Worm (Caenorhabditis elegans) whole organism, L3 larva: Measurements from ENCODE around the gene srg-13.

Source experiments
- R02D3.7 ChIP-seq: fragments of 150-350 bp; optimal IDR thresholded peaks from 2 replicates; lab custom pipeline; 2014; ENCODE audit warnings: missing biosample characterization, missing genetic modification characterization
- ceh-28 ChIP-seq: fragments of 150-350 bp; optimal IDR thresholded peaks from 2 replicates; lab custom pipeline; 2014; ENCODE audit warnings: missing biosample characterization, missing genetic modification reagents, missing genetic modification characterization
- egl-5 ChIP-seq: fragments of 150-350 bp; optimal IDR thresholded peaks from 2 replicates; lab custom pipeline; 2017; ENCODE audit warnings: missing biosample characterization, missing genetic modification reagents, missing genetic modification characterization, inconsistent platforms
- elt-1 ChIP-seq: fragments of 150-350 bp; optimal IDR thresholded peaks from 2 replicates; lab custom pipeline; 2014; ENCODE audit warnings: missing biosample characterization, missing genetic modification characterization
- eor-1 ChIP-seq, 2 experiments: fragments of 150-350 bp; optimal IDR thresholded peaks; 2 replicates each; lab custom pipeline; 2014 to 2018; ENCODE audit warnings: missing biosample characterization in 2 of 2, missing genetic modification characterization in 2 of 2
- fkh-10 ChIP-seq: sonication (generic microtip); optimal IDR thresholded peaks from 2 replicates; lab custom pipeline; 2017; ENCODE audit warnings: missing biosample characterization, missing genetic modification reagents, missing genetic modification characterization
- fkh-2 ChIP-seq: fragments of 150-350 bp; optimal IDR thresholded peaks from 2 replicates; lab custom pipeline; 2014; ENCODE audit warnings: missing biosample characterization, missing genetic modification reagents, missing genetic modification characterization
- fos-1 ChIP-seq: fragments of 150-350 bp; optimal IDR thresholded peaks from 2 replicates; lab custom pipeline; 2014; ENCODE audit warnings: missing biosample characterization, missing genetic modification characterization
- hmg-11 ChIP-seq: sonication (generic microtip); optimal IDR thresholded peaks from 2 replicates; lab custom pipeline; 2016; ENCODE audit warnings: missing genetic modification characterization, missing compliant biosample characterization
- jun-1 ChIP-seq: fragments of 150-350 bp; optimal IDR thresholded peaks from 2 replicates; lab custom pipeline; 2014; ENCODE audit warnings: missing biosample characterization, missing genetic modification reagents, missing genetic modification characterization
- lin-15B ChIP-seq: fragments of 150-350 bp; optimal IDR thresholded peaks from 2 replicates; lab custom pipeline; 2014; ENCODE audit warnings: missing biosample characterization, missing genetic modification characterization
- lin-39 ChIP-seq: fragments of 150-350 bp; optimal IDR thresholded peaks from 2 replicates; lab custom pipeline; 2018; ENCODE audit warnings: missing biosample characterization, missing genetic modification reagents, missing genetic modification characterization
- lsy-12 ChIP-seq: sonication (generic microtip); optimal IDR thresholded peaks from 2 replicates; lab custom pipeline; 2016; ENCODE audit warnings: mild to moderate bottlenecking, missing genetic modification characterization, missing compliant biosample characterization
- mdl-1 ChIP-seq: fragments of 150-350 bp; optimal IDR thresholded peaks from 2 replicates; lab custom pipeline; 2014; ENCODE audit warnings: missing biosample characterization, missing genetic modification characterization
- mml-1 ChIP-seq: fragments of 150-350 bp; sonication (generic microtip); optimal IDR thresholded peaks from 3 replicates; lab custom pipeline; 2014; ENCODE audit warnings: missing biosample characterization, missing genetic modification characterization
- nfya-1 ChIP-seq: sonication (generic microtip); optimal IDR thresholded peaks from 2 replicates; lab custom pipeline; 2017; ENCODE audit warnings: missing genetic modification characterization, mild to moderate bottlenecking, missing compliant biosample characterization, antibody characterized with exemption, moderate library complexity; ENCODE audit not compliant: insufficient read depth
- nhr-11 ChIP-seq: fragments of 150-350 bp; optimal IDR thresholded peaks from 2 replicates; lab custom pipeline; 2014; ENCODE audit warnings: missing biosample characterization, missing genetic modification characterization
- nhr-23 ChIP-seq: fragments of 150-350 bp; optimal IDR thresholded peaks from 2 replicates; lab custom pipeline; 2014; ENCODE audit warnings: missing biosample characterization, missing genetic modification reagents, missing genetic modification characterization
- nhr-25 ChIP-seq: sonication (generic microtip); optimal IDR thresholded peaks from 2 replicates; lab custom pipeline; 2017; ENCODE audit warnings: missing biosample characterization, missing genetic modification characterization
- nhr-43 ChIP-seq: sonication (generic microtip); optimal IDR thresholded peaks from 2 replicates; lab custom pipeline; 2016; ENCODE audit warnings: mild to moderate bottlenecking, missing genetic modification characterization, missing compliant biosample characterization; ENCODE audit not compliant: poor library complexity, severe bottlenecking
- nhr-67 ChIP-seq: fragments of 150-350 bp; optimal IDR thresholded peaks from 2 replicates; lab custom pipeline; 2014; ENCODE audit warnings: missing biosample characterization, missing genetic modification characterization
- nhr-77 ChIP-seq: fragments of 150-350 bp; optimal IDR thresholded peaks from 2 replicates; lab custom pipeline; 2014; ENCODE audit warnings: missing biosample characterization, missing genetic modification characterization
- pha-4 ChIP-seq: fragments of 150-350 bp; optimal IDR thresholded peaks from 2 replicates; lab custom pipeline; 2014; ENCODE audit warnings: missing biosample characterization, missing genetic modification reagents, missing genetic modification characterization
- pqm-1 ChIP-seq: fragments of 150-350 bp; optimal IDR thresholded peaks from 2 replicates; lab custom pipeline; 2017; ENCODE audit warnings: missing biosample characterization, missing genetic modification characterization, inconsistent platforms
- snpc-4 ChIP-seq: fragments of 150-350 bp; optimal IDR thresholded peaks from 2 replicates; lab custom pipeline; 2014; ENCODE audit warnings: missing biosample characterization, missing genetic modification characterization
- tbx-2 ChIP-seq: sonication (generic microtip); optimal IDR thresholded peaks from 2 replicates; lab custom pipeline; 2016; ENCODE audit warnings: mild to moderate bottlenecking, missing genetic modification characterization, missing compliant biosample characterization
- unc-62 ChIP-seq: fragments of 150-350 bp; sonication (generic microtip); optimal IDR thresholded peaks from 4 replicates; lab custom pipeline; 2014; ENCODE audit warnings: missing biosample characterization, missing genetic modification reagents, missing genetic modification characterization
- ztf-4 ChIP-seq: fragments of 150-350 bp; optimal IDR thresholded peaks from 2 replicates; lab custom pipeline; 2014; ENCODE audit warnings: missing biosample characterization, missing genetic modification characterization

The srg-13 gene

ce11 chrIII:4720620-4721227, 48.7 kb downstream of the srg-13 start, which contains the start of gene emb-5:
emb-5 (minus strand) TSS chrIII:4720670.
- TF ChIP-seq mml-1 (tag; lab: Kevin White, UChicago) = no peak
- TF ChIP-seq hmg-11 (tag; lab: Kevin White, UChicago) = peak; percentile 25
- TF ChIP-seq lin-39 (tag; lab: Kevin White, UChicago) = peak; percentile 73
- TF ChIP-seq nhr-43 = peak; percentile 3
- TF ChIP-seq lin-15B (tag; lab: Kevin White, UChicago) = peak; percentile 81
- TF ChIP-seq fos-1 = no peak
- peak; percentile 58 for TF ChIP-seq R02D3.7
- TF ChIP-seq nhr-25 (tag; lab: Kevin White, UChicago) = peak; percentile 54
- TF ChIP-seq egl-5 (tag; lab: Kevin White, UChicago) = peak; percentile 35
- peak; percentile 53 for TF ChIP-seq nhr-23
- no peak for TF ChIP-seq mdl-1 (tag; lab: Kevin White, UChicago)

- TF ChIP-seq lin-15B (tag; lab: Kevin White, UChicago) (peak; percentile 79), ceh-28 (tag; lab: Kevin White, UChicago) (peak; percentile 1), elt-1 (peak; percentile 46), snpc-4 (tag; lab: Kevin White, UChicago) (peak; percentile 51), pha-4 (tag; lab: Kevin White, UChicago) (peak; percentile 78), nfya-1 (tag; lab: Kevin White, UChicago) (peak; percentile 93), eor-1 (tag; optimal IDR thresholded peaks at IDR 0.05; lab: Kevin White, UChicago) (no peak), ztf-4 (tag; lab: Kevin White, UChicago) (no peak), nhr-77 (no peak), egl-5 (tag; lab: Kevin White, UChicago) (peak; percentile 91), pqm-1 (no peak), unc-62 (peak; percentile 7), nhr-23 (peak; percentile 48), lin-39 (tag; lab: Kevin White, UChicago) (peak; percentile 91), tbx-2 (peak; percentile 21), jun-1 (tag; lab: Kevin White, UChicago) (no peak), lsy-12 (tag; lab: Kevin White, UChicago) (no peak), R02D3.7 (peak; percentile 8), nhr-67 (tag; lab: Kevin White, UChicago) (no peak), hmg-11 (tag; lab: Kevin White, UChicago) (peak; percentile 93), fos-1 (no peak), fkh-10 (GFP tag; lab: Kevin White, UChicago) (peak; percentile 23), nhr-11 (tag; lab: Kevin White, UChicago) (peak; percentile 59), fkh-2 (tag; lab: Kevin White, UChicago) (no peak)
These were observed 49.7 kb downstream of the srg-13 start, which contains the start of gene acy-1 for ce11 chrIII:4721750-4722149. acy-1 (plus strand) TSS chrIII:4722095.
